Worm (Caenorhabditis elegans) whole organism, young adult: ENCODE data around the gene C01G10.18.

Experiments used
- ceh-100 ChIP-seq: fragments of 200-800 bp; sonication (Bioruptor generic); IDR thresholded peaks from 2 replicates; pipeline ENCODE4 v1.3.6; 2022; ENCODE audit warnings: missing genetic modification reagents, missing genetic modification characterization, missing compliant biosample characterization
- unc-62 ChIP-seq: fragments of 150-350 bp; optimal IDR thresholded peaks from 2 replicates; lab custom pipeline; 2014; ENCODE audit warnings: missing biosample characterization, missing genetic modification reagents, missing genetic modification characterization

- no peak for TF ChIP-seq unc-62 (GFP tag; lab: Kevin White, UChicago)
- TF ChIP-seq ceh-100, result no peak
Observed at ce11 chrV:15109260-15109659, 20.7 kb upstream of the C01G10.18 start, which contains the start of gene Y75B12A.2.
